Worm (Caenorhabditis elegans) whole organism, young adult: ENCODE results near the gene C54H2.4.

Experiments used
- C17E4.6 ChIP-seq: fragments of 200-800 bp; sonication (Bioruptor generic); IDR thresholded peaks from 2 replicates; pipeline ENCODE4 v1.3.6; 2022; ENCODE audit warnings: missing genetic modification reagents, missing genetic modification characterization, missing compliant biosample characterization
- F49E8.2 ChIP-seq: sonication (generic microtip); optimal IDR thresholded peaks from 3 replicates; lab custom pipeline; 2017; ENCODE audit warnings: missing genetic modification characterization, mild to moderate bottlenecking, missing compliant biosample characterization, antibody characterized with exemption, moderate library complexity; ENCODE audit not compliant: insufficient read depth
- F52B5.7 ChIP-seq: sonication (generic microtip); optimal IDR thresholded peaks from 2 replicates; lab custom pipeline; 2016; ENCODE audit warnings: mild to moderate bottlenecking, missing genetic modification characterization, missing compliant biosample characterization
- K12H6.12 ChIP-seq: fragments of 200-800 bp; sonication (Bioruptor generic); optimal IDR thresholded peaks from 2 replicates; lab custom pipeline; 2018; ENCODE audit warnings: mild to moderate bottlenecking, missing genetic modification characterization, missing compliant biosample characterization
- Y53G8AR.9 ChIP-seq: fragments of 200-800 bp; sonication (Bioruptor generic); conservative IDR thresholded peaks from 2 replicates; pipeline ENCODE4 v1.3.6; 2022; ENCODE audit warnings: missing genetic modification reagents, missing genetic modification characterization, missing compliant biosample characterization
- ZK185.1 ChIP-seq: sonication (generic microtip); optimal IDR thresholded peaks from 2 replicates; lab custom pipeline; 2016; ENCODE audit warnings: mild to moderate bottlenecking, missing genetic modification characterization, missing compliant biosample characterization; ENCODE audit not compliant: poor library complexity, severe bottlenecking
- ama-1 ChIP-seq, 3 experiments: fragments of 150-350 bp in 1 of 3; sonication (generic microtip) in 2 of 3; optimal IDR thresholded peaks; 2 replicates each; lab custom pipeline; 2014 to 2018; ENCODE audit warnings: missing biosample characterization in 2 of 3, missing genetic modification characterization in 2 of 3, missing genetic modification reagents in 2 of 3
- aptf-2 ChIP-seq: fragments of 200-800 bp; sonication (Bioruptor generic); conservative IDR thresholded peaks from 2 replicates; pipeline ENCODE4 v1.3.6; 2022; ENCODE audit warnings: missing genetic modification reagents, missing genetic modification characterization, missing compliant biosample characterization
- atf-7 ChIP-seq: sonication (generic microtip); optimal IDR thresholded peaks from 2 replicates; lab custom pipeline; 2017; ENCODE audit warnings: mild to moderate bottlenecking, missing genetic modification characterization, missing compliant biosample characterization
- bed-2 ChIP-seq: fragments of 200-800 bp; sonication (Bioruptor generic); IDR thresholded peaks from 2 replicates; pipeline ENCODE4 v1.3.6; 2022; ENCODE audit warnings: missing genetic modification reagents, missing genetic modification characterization, missing compliant biosample characterization
- cebp-1 ChIP-seq, 2 experiments: fragments of 200-800 bp in 1 of 2; sonication (Bioruptor generic) in 1 of 2; sonication (generic microtip) in 1 of 2; IDR thresholded peaks in 1 of 2; optimal IDR thresholded peaks in 1 of 2; 2 replicates each; pipeline versions ENCODE4 v1.3.6 to Lab custom; 2017 to 2022; ENCODE audit warnings: missing compliant biosample characterization in 2 of 2, missing genetic modification characterization in 2 of 2, mild to moderate bottlenecking in 1 of 2, missing genetic modification reagents in 1 of 2, moderate library complexity in 1 of 2
- ceh-40 ChIP-seq: fragments of 200-800 bp; sonication (Bioruptor generic); IDR thresholded peaks from 2 replicates; pipeline ENCODE4 v1.3.6; 2022; ENCODE audit warnings: missing genetic modification characterization, missing compliant biosample characterization
- ceh-91 ChIP-seq: fragments of 200-800 bp; sonication (Bioruptor generic); IDR thresholded peaks from 2 replicates; pipeline ENCODE4 v1.3.6; 2022; ENCODE audit warnings: missing genetic modification reagents, missing genetic modification characterization, missing compliant biosample characterization
- dox-1 ChIP-seq: fragments of 200-800 bp; sonication (Bioruptor generic); IDR thresholded peaks from 2 replicates; pipeline ENCODE4 v1.3.6; 2022; ENCODE audit warnings: missing genetic modification reagents, missing genetic modification characterization, missing compliant biosample characterization
- egl-44 ChIP-seq: fragments of 200-800 bp; sonication (Bioruptor generic); IDR thresholded peaks from 2 replicates; pipeline ENCODE4 v1.3.6; 2022; ENCODE audit warnings: missing genetic modification reagents, missing genetic modification characterization, missing compliant biosample characterization
- him-1 ChIP-seq: sonication (generic microtip); optimal IDR thresholded peaks from 2 replicates; lab custom pipeline; 2016; ENCODE audit warnings: missing genotype, missing genetic modification reagents, missing genetic modification characterization, missing compliant biosample characterization
- hlh-12 ChIP-seq: sonication (generic microtip); optimal IDR thresholded peaks from 2 replicates; lab custom pipeline; 2016; ENCODE audit warnings: missing genetic modification characterization, missing compliant biosample characterization
- let-526 ChIP-seq: fragments of 200-800 bp; sonication (Bioruptor generic); IDR thresholded peaks from 2 replicates; pipeline ENCODE4 v1.3.6; 2022; ENCODE audit warnings: missing genetic modification reagents, missing genetic modification characterization, missing compliant biosample characterization
- lir-1 ChIP-seq: fragments of 200-800 bp; sonication (Bioruptor generic); conservative IDR thresholded peaks from 2 replicates; pipeline ENCODE4 v1.3.6; 2022; ENCODE audit warnings: missing genetic modification reagents, missing genetic modification characterization, missing compliant biosample characterization
- lsy-27 ChIP-seq: sonication (generic microtip); optimal IDR thresholded peaks from 2 replicates; lab custom pipeline; 2017; ENCODE audit warnings: missing genetic modification characterization, mild to moderate bottlenecking, missing compliant biosample characterization, antibody characterized with exemption, missing genotype, borderline replicate concordance; ENCODE audit not compliant: insufficient read depth
- madf-10 ChIP-seq: sonication (generic microtip); optimal IDR thresholded peaks from 2 replicates; lab custom pipeline; 2016; ENCODE audit warnings: mild to moderate bottlenecking, missing genetic modification characterization, missing compliant biosample characterization
- mcd-1 ChIP-seq: fragments of 200-800 bp; sonication (Bioruptor generic); IDR thresholded peaks from 2 replicates; pipeline ENCODE4 v1.3.6; 2022; ENCODE audit warnings: missing genetic modification reagents, missing genetic modification characterization, missing compliant biosample characterization
- mel-28 ChIP-seq: sonication (generic microtip); optimal IDR thresholded peaks from 2 replicates; lab custom pipeline; 2016; ENCODE audit warnings: borderline replicate concordance, mild to moderate bottlenecking, missing genetic modification characterization, missing compliant biosample characterization
- mes-4 ChIP-seq: sonication (generic microtip); optimal IDR thresholded peaks from 2 replicates; lab custom pipeline; 2016; ENCODE audit warnings: missing genotype, missing genetic modification characterization, missing compliant biosample characterization
- nfya-2 ChIP-seq: fragments of 200-800 bp; sonication (Bioruptor generic); IDR thresholded peaks from 2 replicates; pipeline ENCODE4 v1.3.6; 2022; ENCODE audit warnings: missing genetic modification reagents, missing genetic modification characterization, missing compliant biosample characterization
- nfyb-1 ChIP-seq: fragments of 200-800 bp; sonication (Bioruptor generic); IDR thresholded peaks from 2 replicates; pipeline ENCODE4 v1.3.6; 2022; ENCODE audit warnings: missing genetic modification reagents, missing genetic modification characterization, missing compliant biosample characterization
- rec-8 ChIP-seq, 2 experiments: sonication (generic microtip); optimal IDR thresholded peaks; 2 replicates each; lab custom pipeline; 2016; ENCODE audit warnings: mild to moderate bottlenecking in 2 of 2, missing genetic modification characterization in 2 of 2, missing genetic modification reagents in 2 of 2, missing genotype in 2 of 2, missing biosample characterization in 1 of 2, missing compliant biosample characterization in 1 of 2, moderate library complexity in 1 of 2
- rpc-1 ChIP-seq, 2 experiments: fragments of 150-350 bp in 1 of 2; sonication (generic microtip) in 1 of 2; optimal IDR thresholded peaks; 2 replicates each; lab custom pipeline; 2014 to 2018; ENCODE audit warnings: missing biosample characterization in 1 of 2, missing genetic modification characterization in 1 of 2, missing genetic modification reagents in 1 of 2, missing genotype in 1 of 2
- snpc-1.3 ChIP-seq: sonication (generic microtip); optimal IDR thresholded peaks from 2 replicates; lab custom pipeline; 2017; ENCODE audit warnings: missing genetic modification characterization, mild to moderate bottlenecking, missing compliant biosample characterization, antibody characterized with exemption, moderate library complexity, missing genotype, missing genetic modification reagents; ENCODE audit not compliant: insufficient read depth
- snpc-4 ChIP-seq, 5 experiments: fragments of 150-350 bp in 1 of 5; sonication (generic microtip) in 4 of 5; optimal IDR thresholded peaks; 2 replicates each; lab custom pipeline; 2014 to 2018; ENCODE audit warnings: missing genetic modification characterization in 5 of 5, missing biosample characterization in 3 of 5, antibody characterized with exemption in 2 of 5, mild to moderate bottlenecking in 2 of 5, missing compliant biosample characterization in 2 of 5, missing genotype in 2 of 5, moderate library complexity in 2 of 5, missing genetic modification reagents in 1 of 5
- somi-1 ChIP-seq: fragments of 200-800 bp; sonication (Bioruptor generic); optimal IDR thresholded peaks from 2 replicates; lab custom pipeline; 2018; ENCODE audit warnings: mild to moderate bottlenecking, missing genetic modification characterization, missing compliant biosample characterization
- tbx-9 ChIP-seq: sonication (generic microtip); optimal IDR thresholded peaks from 2 replicates; lab custom pipeline; 2016; ENCODE audit warnings: borderline replicate concordance, missing genetic modification characterization, inconsistent platforms, missing compliant biosample characterization
- zfh-2 ChIP-seq: fragments of 200-800 bp; sonication (Bioruptor generic); conservative IDR thresholded peaks from 2 replicates; pipeline ENCODE4 v1.3.6; 2022; ENCODE audit warnings: missing genetic modification reagents, missing genetic modification characterization, missing compliant biosample characterization
- ztf-3 ChIP-seq: fragments of 200-800 bp; sonication (Bioruptor generic); optimal IDR thresholded peaks from 2 replicates; lab custom pipeline; 2018; ENCODE audit warnings: mild to moderate bottlenecking, missing genetic modification characterization, missing compliant biosample characterization
- ztf-6 ChIP-seq: fragments of 200-800 bp; sonication (Bioruptor generic); IDR thresholded peaks from 2 replicates; pipeline ENCODE4 v1.3.6; 2022; ENCODE audit warnings: missing genetic modification reagents, missing genetic modification characterization, missing compliant biosample characterization

Gene C54H2.4

ce11 chrX:5724544-5724943 is 46.0 kb downstream of the C54H2.4 start:
- TF ChIP-seq nfya-2 (GFP tag; lab: Robert Waterston, UW) (no peak), cebp-1 (GFP tag; IDR thresholded peaks at IDR 0.05; lab: Robert Waterston, UW) (0 out of 2 replicates have a peak, but pooled peaks have one; percentile 12), cebp-1 (tag; optimal IDR thresholded peaks at IDR 0.05; lab: Kevin White, UChicago) (no peak)
- TF ChIP-seq, all 124 proteins: peak for 1

DNA sequence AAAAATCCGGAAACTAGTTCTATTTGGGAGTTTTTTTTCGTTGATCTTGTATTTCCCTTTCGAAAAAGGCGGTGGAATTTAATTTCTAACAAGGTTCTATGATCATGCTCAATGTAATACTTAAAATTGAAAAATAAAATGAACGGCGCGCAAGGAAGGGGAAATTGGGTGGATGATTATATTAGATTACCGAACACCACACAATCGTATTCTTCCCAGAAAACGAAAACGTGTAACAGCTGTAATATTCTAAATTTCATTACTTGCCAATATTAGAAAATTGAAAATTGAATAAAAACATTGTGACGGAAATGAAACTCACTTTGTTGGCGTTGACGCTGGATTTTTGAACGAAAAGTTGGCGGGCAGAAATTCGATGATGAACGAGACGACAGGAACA is 46.8 kb downstream of the C54H2.4 start:
- TF ChIP-seq somi-1 (no peak), tbx-9 (no peak), rec-8 (tag; optimal IDR thresholded peaks at IDR 0.05; lab: Kevin White, UChicago) (no peak), ztf-6 (no peak), let-526 (GFP tag; lab: Robert Waterston, UW) (no peak), lsy-27 (no peak), rpc-1 (optimal IDR thresholded peaks at IDR 0.05; lab: Kevin White, UChicago) (no peak), rpc-1 (tag; optimal IDR thresholded peaks at IDR 0.05; lab: Kevin White, UChicago) (no peak), atf-7 (tag; lab: Kevin White, UChicago) (no peak), snpc-4 (GFP tag; optimal IDR thresholded peaks at IDR 0.05; lab: Kevin White, UChicago) (no peak), snpc-4 (tag; optimal IDR thresholded peaks at IDR 0.05; lab: Kevin White, UChicago) (no peak), F52B5.7 (no peak), hlh-12 (tag; lab: Kevin White, UChicago) (no peak), snpc-1.3 (tag; lab: Kevin White, UChicago) (no peak), ceh-91 (GFP tag; lab: Robert Waterston, UW) (no peak), lir-1 (GFP tag; lab: Robert Waterston, UW) (no peak), ama-1 (optimal IDR thresholded peaks at IDR 0.05; lab: Kevin White, UChicago) (no peak), ama-1 (GFP tag; optimal IDR thresholded peaks at IDR 0.05; lab: Kevin White, UChicago) (no peak), F49E8.2 (tag; lab: Kevin White, UChicago) (no peak), Y53G8AR.9 (GFP tag; lab: Robert Waterston, UW) (no peak), mcd-1 (GFP tag; lab: Robert Waterston, UW) (no peak), mel-28 (tag; lab: Kevin White, UChicago) (no peak)

DNA sequence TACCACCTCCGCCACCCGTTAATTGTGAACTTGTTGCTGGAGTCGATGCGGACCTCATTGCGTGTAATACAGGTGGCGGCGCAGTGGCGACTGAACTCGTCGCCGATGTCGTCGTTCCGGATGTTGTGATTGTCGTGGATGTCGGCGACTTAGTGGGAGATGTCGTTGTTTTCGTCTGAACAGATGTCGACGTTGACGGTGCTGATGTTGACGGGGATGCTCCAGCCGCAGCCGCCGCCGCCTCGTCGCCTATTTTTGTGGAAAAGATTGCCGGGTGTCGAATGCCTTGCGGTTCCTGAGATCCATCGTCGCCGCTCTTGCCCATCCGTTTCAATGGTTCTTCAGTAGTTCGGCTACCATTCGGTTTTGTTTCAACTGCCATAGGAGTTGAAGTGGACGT is 49.6 kb downstream of the C54H2.4 start:
- TF ChIP-seq dox-1 (GFP tag; lab: Robert Waterston, UW) (no peak), K12H6.12 (tag; lab: Kevin White, UChicago) (no peak), tbx-9 (no peak), madf-10 (tag; lab: Kevin White, UChicago) (no peak), snpc-1.3 (tag; lab: Kevin White, UChicago) (no peak), zfh-2 (GFP tag; lab: Robert Waterston, UW) (peak; percentile 78), nfyb-1 (GFP tag; lab: Robert Waterston, UW) (no peak), F52B5.7 (no peak), aptf-2 (GFP tag; lab: Robert Waterston, UW) (no peak), ceh-40 (GFP tag; lab: Robert Waterston, UW) (0 out of 2 replicates have a peak, but pooled peaks have one; percentile 35), egl-44 (no peak)

DNA sequence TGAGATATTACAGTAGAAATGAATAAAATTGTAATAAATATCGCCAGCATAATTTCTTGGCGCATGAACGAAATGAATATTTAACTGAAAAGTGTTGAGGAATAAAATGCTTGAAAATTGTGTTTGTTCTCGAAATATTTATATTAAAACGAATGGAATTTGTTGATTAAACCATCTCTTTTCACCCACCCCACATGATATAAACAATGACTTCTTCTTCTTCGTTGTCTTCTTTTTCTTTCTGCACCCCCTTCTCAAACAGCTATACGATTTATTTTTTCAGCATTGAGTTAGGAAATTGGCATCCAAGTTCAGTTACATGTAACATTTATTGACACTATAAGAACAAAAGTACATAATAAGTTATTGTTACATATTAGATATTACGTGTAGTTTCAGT is 50.4 kb downstream of the C54H2.4 start, which contains the start of gene C41G11.1:
Gene C41G11.1, minus strand, starts transcription at position 101 of the 400 bp plus-strand sequence.
- TF ChIP-seq C17E4.6 (no peak), mes-4 (tag; lab: Kevin White, UChicago) (no peak), ZK185.1 (tag; lab: Kevin White, UChicago) (no peak), him-1 (tag; lab: Kevin White, UChicago) (no peak), bed-2 (GFP tag; lab: Robert Waterston, UW) (no peak), ama-1 (optimal IDR thresholded peaks at IDR 0.05; lab: Kevin White, UChicago) (no peak), ama-1 (GFP tag; optimal IDR thresholded peaks at IDR 0.05; lab: Kevin White, UChicago) (no peak), ztf-3 (GFP tag; lab: Kevin White, UChicago) (no peak), lsy-27 (no peak)
- TF ChIP-seq, all 124 proteins: peak for 0
